Worm (Caenorhabditis elegans) whole organism, L1 larva: Measurements from ENCODE around the gene clec-49.

Experiments
- alr-1 ChIP-seq: fragments of 200-800 bp; sonication (Bioruptor generic); optimal IDR thresholded peaks from 2 replicates; lab custom pipeline; 2018; ENCODE audit warnings: borderline replicate concordance, mild to moderate bottlenecking, missing genetic modification characterization, missing compliant biosample characterization
- egl-27 ChIP-seq, 2 experiments: fragments of 150-350 bp in 1 of 2; sonication (generic microtip); optimal IDR thresholded peaks; 3 replicates each; lab custom pipeline; 2017 to 2018; ENCODE audit warnings: missing biosample characterization in 2 of 2, missing genetic modification characterization in 2 of 2, missing genetic modification reagents in 2 of 2
- nhr-12 ChIP-seq: sonication (generic microtip); optimal IDR thresholded peaks from 2 replicates; lab custom pipeline; 2017; ENCODE audit warnings: missing biosample characterization, missing genetic modification characterization
- nhr-19 ChIP-seq: fragments of 200-800 bp; sonication (Bioruptor generic); conservative IDR thresholded peaks from 2 replicates; pipeline ENCODE4 v1.3.6; 2022; ENCODE audit warnings: missing genetic modification characterization, missing compliant biosample characterization
- nhr-237 ChIP-seq: fragments of 150-350 bp; optimal IDR thresholded peaks from 2 replicates; lab custom pipeline; 2014; ENCODE audit warnings: missing biosample characterization, missing genetic modification characterization
- nhr-77 ChIP-seq: fragments of 150-350 bp; optimal IDR thresholded peaks from 2 replicates; lab custom pipeline; 2014; ENCODE audit warnings: missing biosample characterization, missing genetic modification characterization
- pqm-1 ChIP-seq: sonication (generic microtip); optimal IDR thresholded peaks from 3 replicates; lab custom pipeline; 2017; ENCODE audit warnings: missing biosample characterization, missing genetic modification characterization
- unc-62 ChIP-seq: fragments of 150-350 bp; optimal IDR thresholded peaks from 2 replicates; lab custom pipeline; 2014; ENCODE audit warnings: missing biosample characterization, missing genetic modification reagents, missing genetic modification characterization
- zag-1 ChIP-seq: fragments of 150-350 bp; optimal IDR thresholded peaks from 2 replicates; lab custom pipeline; 2014; ENCODE audit warnings: missing biosample characterization, missing genetic modification characterization

DNA sequence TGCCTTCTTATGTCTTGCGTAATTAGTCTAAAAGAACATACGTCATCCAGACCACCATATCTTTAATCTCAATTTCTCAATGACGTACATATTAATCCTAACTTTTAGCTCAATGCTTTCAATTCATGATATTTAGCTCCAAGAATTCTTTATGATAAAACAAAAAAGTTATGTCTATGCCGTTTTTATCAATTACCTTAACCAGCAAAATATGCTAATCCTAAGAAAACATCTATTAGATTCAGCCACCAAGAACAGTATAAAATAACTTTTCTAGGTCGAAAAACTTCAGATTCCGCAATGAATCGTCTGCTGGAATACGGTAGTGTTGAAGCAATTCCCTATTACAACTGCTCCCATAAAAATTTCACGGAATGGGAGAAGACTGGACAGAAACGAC, 32.8 kb upstream of the clec-49 start, which contains the start of gene srt-45:
- TF ChIP-seq nhr-19 (GFP tag; lab: Robert Waterston, UW) (no peak), pqm-1 (tag; lab: Kevin White, UChicago) (no peak), nhr-12 (tag; lab: Kevin White, UChicago) (no peak), unc-62 (no peak), egl-27 (tag; optimal IDR thresholded peaks at IDR 0.05; lab: Kevin White, UChicago) (no peak), alr-1 (tag; lab: Kevin White, UChicago) (no peak), zag-1 (tag; lab: Kevin White, UChicago) (no peak), nhr-237 (tag; lab: Kevin White, UChicago) (no peak), nhr-77 (tag; lab: Kevin White, UChicago) (no peak)
